Worm (Caenorhabditis elegans) whole organism, early embryonic: ENCODE results near the gene C01B9.4.

ENCODE experiments used
- B0310.2 ChIP-seq: sonication (generic microtip); optimal IDR thresholded peaks from 2 replicates; lab custom pipeline; 2016; ENCODE audit warnings: mild to moderate bottlenecking, missing genetic modification characterization, missing compliant biosample characterization
- F13C5.2 ChIP-seq: sonication (generic microtip); optimal IDR thresholded peaks from 2 replicates; lab custom pipeline; 2017; ENCODE audit warnings: mild to moderate bottlenecking, missing genetic modification characterization, inconsistent platforms, missing compliant biosample characterization
- aly-1 ChIP-seq: sonication (generic microtip); optimal IDR thresholded peaks from 2 replicates; lab custom pipeline; 2016; ENCODE audit warnings: missing genetic modification characterization, missing compliant biosample characterization
- ama-1 ChIP-seq: fragments of 150-350 bp; optimal IDR thresholded peaks from 2 replicates; lab custom pipeline; 2014
- ceh-13 ChIP-seq: fragments of 200-800 bp; sonication (Bioruptor generic); optimal IDR thresholded peaks from 2 replicates; lab custom pipeline; 2018; ENCODE audit warnings: mild to moderate bottlenecking, missing genetic modification characterization, missing compliant biosample characterization
- ceh-36 ChIP-seq: sonication (generic microtip); optimal IDR thresholded peaks from 2 replicates; lab custom pipeline; 2016; ENCODE audit warnings: missing genetic modification characterization, inconsistent platforms, missing compliant biosample characterization
- ets-7 ChIP-seq: sonication (generic microtip); optimal IDR thresholded peaks from 2 replicates; lab custom pipeline; 2016; ENCODE audit warnings: missing genotype, missing genetic modification characterization, missing compliant biosample characterization
- flt-1 ChIP-seq: fragments of 200-800 bp; sonication (Bioruptor generic); IDR thresholded peaks from 2 replicates; pipeline ENCODE4 v1.3.6; 2022; ENCODE audit warnings: missing genetic modification characterization, missing compliant biosample characterization
- hmbx-1 ChIP-seq: sonication (generic microtip); optimal IDR thresholded peaks from 2 replicates; lab custom pipeline; 2016; ENCODE audit warnings: mild to moderate bottlenecking, missing genetic modification characterization, missing compliant biosample characterization
- hmg-4 ChIP-seq: fragments of 200-800 bp; sonication (Bioruptor generic); optimal IDR thresholded peaks from 2 replicates; lab custom pipeline; 2018; ENCODE audit warnings: mild to moderate bottlenecking, missing genetic modification characterization, missing compliant biosample characterization
- hnd-1 ChIP-seq: sonication (generic microtip); optimal IDR thresholded peaks from 2 replicates; lab custom pipeline; 2016; ENCODE audit warnings: missing genetic modification characterization, missing compliant biosample characterization
- pes-1 ChIP-seq: fragments of 200-800 bp; sonication (Bioruptor generic); IDR thresholded peaks from 2 replicates; pipeline ENCODE4 v1.3.6; 2022; ENCODE audit warnings: missing genetic modification reagents, missing genetic modification characterization, missing compliant biosample characterization
- scrt-1 ChIP-seq: fragments of 200-800 bp; sonication (Bioruptor generic); IDR thresholded peaks from 2 replicates; pipeline ENCODE4 v1.3.6; 2022; ENCODE audit warnings: missing genetic modification characterization, missing compliant biosample characterization
- sea-1 ChIP-seq: fragments of 200-800 bp; sonication (Bioruptor generic); conservative IDR thresholded peaks from 2 replicates; pipeline ENCODE4 v1.3.6; 2022; ENCODE audit warnings: missing genetic modification characterization, missing compliant biosample characterization
- tbx-11 ChIP-seq: fragments of 200-800 bp; sonication (Bioruptor generic); IDR thresholded peaks from 2 replicates; pipeline ENCODE4 v1.3.6; 2022; ENCODE audit warnings: missing genetic modification characterization, missing compliant biosample characterization
- tbx-37 ChIP-seq: fragments of 200-800 bp; sonication (Bioruptor generic); conservative IDR thresholded peaks from 2 replicates; pipeline ENCODE4 v1.3.6; 2022; ENCODE audit warnings: missing genetic modification reagents, missing genetic modification characterization, missing compliant biosample characterization
- tra-4 ChIP-seq: sonication (generic microtip); optimal IDR thresholded peaks from 2 replicates; lab custom pipeline; 2017; ENCODE audit warnings: missing genetic modification characterization, missing compliant biosample characterization

C01B9.4 gene

DNA sequence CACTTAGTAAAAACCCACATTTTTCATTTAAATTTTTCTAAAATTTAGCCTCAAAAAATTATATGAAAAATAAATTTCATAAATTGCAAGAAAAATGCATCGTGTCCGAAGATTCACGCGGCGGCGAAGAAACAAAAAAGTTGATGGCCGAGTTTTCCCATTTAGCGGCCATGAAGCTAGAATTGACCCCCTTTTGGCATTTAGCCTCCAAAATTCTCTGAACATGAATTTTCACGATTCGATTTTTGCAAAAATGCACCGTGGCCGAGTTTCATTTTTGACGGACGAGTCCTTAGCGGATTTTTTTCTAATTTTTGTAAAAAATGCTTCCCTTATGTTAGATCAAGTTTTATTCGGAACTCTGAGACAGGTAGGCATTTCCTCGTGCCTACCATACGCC is 31.7 kb upstream of the C01B9.4 start:
- TF ChIP-seq sea-1 (GFP tag; lab: Robert Waterston, UW) (no peak), aly-1 (tag; lab: Kevin White, UChicago) (no peak), tbx-37 (GFP tag; lab: Robert Waterston, UW) (no peak), pes-1 (no peak), ceh-13 (GFP tag; lab: Kevin White, UChicago) (no peak), F13C5.2 (no peak), hnd-1 (tag; lab: Kevin White, UChicago) (no peak), B0310.2 (tag; lab: Kevin White, UChicago) (no peak), ceh-36 (tag; lab: Kevin White, UChicago) (no peak), hmbx-1 (tag; lab: Kevin White, UChicago) (no peak), ets-7 (no peak), tra-4 (no peak), hmg-4 (GFP tag; lab: Kevin White, UChicago) (no peak), flt-1 (no peak)

DNA sequence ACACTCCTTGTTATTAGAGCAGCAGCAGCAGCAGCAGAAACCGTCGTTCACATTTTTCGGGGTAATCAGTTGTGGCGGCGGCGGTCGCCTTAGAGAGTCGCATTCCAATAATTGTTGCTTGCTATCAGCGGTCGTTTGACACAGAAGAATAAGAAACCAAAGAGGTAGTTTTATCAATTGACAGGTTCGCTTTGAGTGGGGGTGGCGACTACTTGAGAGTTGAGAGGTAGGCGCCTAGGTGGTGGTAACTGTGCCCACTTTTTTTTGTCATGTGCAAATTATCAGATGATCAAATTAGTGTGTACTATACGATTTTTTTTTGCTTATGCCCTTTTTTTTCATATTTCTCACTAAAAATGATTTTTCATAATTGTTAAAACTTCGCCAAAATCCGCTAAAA is 30.2 kb upstream of the C01B9.4 start:
- TF ChIP-seq hmg-4 (GFP tag; lab: Kevin White, UChicago) (no peak), sea-1 (GFP tag; lab: Robert Waterston, UW) (no peak), aly-1 (tag; lab: Kevin White, UChicago) (no peak)

- TF ChIP-seq F13C5.2, result no peak
- no peak for TF ChIP-seq B0310.2 (tag; lab: Kevin White, UChicago)
- no peak for TF ChIP-seq ceh-36 (tag; lab: Kevin White, UChicago)
- no peak for TF ChIP-seq tbx-37 (GFP tag; lab: Robert Waterston, UW)
- TF ChIP-seq scrt-1 (GFP tag; lab: Robert Waterston, UW), result no peak
- TF ChIP-seq tra-4, result no peak
- no peak for TF ChIP-seq hmbx-1 (tag; lab: Kevin White, UChicago)
- no peak for TF ChIP-seq pes-1
- no peak for TF ChIP-seq ama-1 (lab: Kevin White, UChicago)
- TF ChIP-seq ets-7, result no peak
- no peak for TF ChIP-seq hmg-4 (GFP tag; lab: Kevin White, UChicago)
- no peak for TF ChIP-seq tbx-11 (GFP tag; lab: Robert Waterston, UW)
Measured at ce11 chrII:13813413-13813812, 29.6 kb upstream of the C01B9.4 start.

- TF ChIP-seq hnd-1 (tag; lab: Kevin White, UChicago) (no peak), ama-1 (lab: Kevin White, UChicago) (no peak), sea-1 (GFP tag; lab: Robert Waterston, UW) (no peak), ceh-36 (tag; lab: Kevin White, UChicago) (no peak), F13C5.2 (no peak), pes-1 (no peak), aly-1 (tag; lab: Kevin White, UChicago) (no peak), scrt-1 (GFP tag; lab: Robert Waterston, UW) (no peak)
Measured at ce11 chrII:13812335-13812734, 28.6 kb upstream of the C01B9.4 start.

- TF ChIP-seq pes-1 (no peak), scrt-1 (GFP tag; lab: Robert Waterston, UW) (no peak), B0310.2 (tag; lab: Kevin White, UChicago) (no peak), ets-7 (no peak), hmg-4 (GFP tag; lab: Kevin White, UChicago) (no peak), flt-1 (no peak), hmbx-1 (tag; lab: Kevin White, UChicago) (no peak), ceh-13 (GFP tag; lab: Kevin White, UChicago) (no peak), tra-4 (no peak), ama-1 (lab: Kevin White, UChicago) (no peak), tbx-37 (GFP tag; lab: Robert Waterston, UW) (no peak), F13C5.2 (no peak), hnd-1 (tag; lab: Kevin White, UChicago) (no peak), ceh-36 (tag; lab: Kevin White, UChicago) (no peak), tbx-11 (GFP tag; lab: Robert Waterston, UW) (no peak), sea-1 (GFP tag; lab: Robert Waterston, UW) (no peak), aly-1 (tag; lab: Kevin White, UChicago) (no peak)
Measured at ce11 chrII:13806269-13806668, 22.5 kb upstream of the C01B9.4 start.

ce11 chrII:13796312-13796711 is 12.5 kb upstream of the C01B9.4 start:
- TF ChIP-seq aly-1 (tag; lab: Kevin White, UChicago), result no peak
- TF ChIP-seq ets-7, result no peak
- TF ChIP-seq hmbx-1 (tag; lab: Kevin White, UChicago), result no peak
- TF ChIP-seq ceh-36 (tag; lab: Kevin White, UChicago), result peak; percentile 95
- TF ChIP-seq ama-1 (lab: Kevin White, UChicago), result no peak
- TF ChIP-seq ceh-13 (GFP tag; lab: Kevin White, UChicago), result no peak

DNA sequence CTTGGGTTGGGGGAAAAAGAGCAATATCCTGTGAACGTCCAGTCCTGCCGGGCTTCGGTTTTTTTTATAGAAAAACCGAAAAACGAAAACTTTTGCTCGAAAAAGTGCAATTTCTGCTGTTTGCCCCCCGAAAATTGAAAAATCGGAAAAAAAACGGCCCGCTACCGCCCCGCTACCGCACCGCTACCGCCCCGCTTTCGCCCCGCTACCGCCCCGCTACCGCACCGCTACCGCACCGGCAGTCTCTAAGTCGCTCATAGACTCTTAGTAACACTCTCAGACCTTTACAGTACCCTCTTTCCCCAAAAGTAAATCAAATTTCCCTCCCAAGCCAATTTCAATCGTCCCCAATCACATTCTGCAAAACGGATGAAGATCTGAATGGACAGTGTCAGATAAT is 11.4 kb upstream of the C01B9.4 start:
- TF ChIP-seq pes-1 (no peak), flt-1 (no peak), tbx-37 (GFP tag; lab: Robert Waterston, UW) (no peak), ets-7 (no peak), aly-1 (tag; lab: Kevin White, UChicago) (no peak), tra-4 (no peak), ceh-36 (tag; lab: Kevin White, UChicago) (no peak), hnd-1 (tag; lab: Kevin White, UChicago) (no peak), hmbx-1 (tag; lab: Kevin White, UChicago) (no peak), hmg-4 (GFP tag; lab: Kevin White, UChicago) (no peak), B0310.2 (tag; lab: Kevin White, UChicago) (no peak), sea-1 (GFP tag; lab: Robert Waterston, UW) (no peak), ama-1 (lab: Kevin White, UChicago) (no peak), ceh-13 (GFP tag; lab: Kevin White, UChicago) (no peak), tbx-11 (GFP tag; lab: Robert Waterston, UW) (no peak)
